Worm (Caenorhabditis elegans) whole organism, midembryonic: ENCODE measurements around the gene cdgs-1.

ENCODE experiments used
- T22C8.4 ChIP-seq: fragments of 200-800 bp; sonication (Bioruptor generic); IDR thresholded peaks from 2 replicates; pipeline ENCODE4 v1.3.6; 2022; ENCODE audit warnings: missing genetic modification characterization, missing compliant biosample characterization
- cog-1 ChIP-seq: sonication (generic microtip); optimal IDR thresholded peaks from 2 replicates; lab custom pipeline; 2016; ENCODE audit warnings: missing genetic modification characterization, missing compliant biosample characterization
- flt-1 ChIP-seq: fragments of 200-800 bp; sonication (Bioruptor generic); IDR thresholded peaks from 2 replicates; pipeline ENCODE4 v1.3.6; 2022; ENCODE audit warnings: missing genetic modification characterization, missing compliant biosample characterization
- klf-2 ChIP-seq: fragments of 200-800 bp; sonication (Bioruptor generic); conservative IDR thresholded peaks from 2 replicates; pipeline ENCODE4 v1.3.6; 2022; ENCODE audit warnings: missing genetic modification reagents, missing genetic modification characterization, missing compliant biosample characterization
- med-1 ChIP-seq: sonication (generic microtip); optimal IDR thresholded peaks from 2 replicates; lab custom pipeline; 2017; ENCODE audit warnings: missing genetic modification characterization, mild to moderate bottlenecking, missing compliant biosample characterization, antibody characterized with exemption, missing genetic modification reagents; ENCODE audit not compliant: insufficient read depth
- ref-1 ChIP-seq: fragments of 200-800 bp; sonication (Bioruptor generic); conservative IDR thresholded peaks from 2 replicates; pipeline ENCODE4 v1.3.6; 2022; ENCODE audit warnings: missing genetic modification reagents, missing genetic modification characterization, missing compliant biosample characterization
- tab-1 ChIP-seq: fragments of 200-800 bp; sonication (Bioruptor generic); IDR thresholded peaks from 2 replicates; pipeline ENCODE4 v1.3.6; 2022; ENCODE audit warnings: missing genetic modification characterization, missing compliant biosample characterization
- ztf-23 ChIP-seq: fragments of 200-800 bp; sonication (Bioruptor generic); IDR thresholded peaks from 2 replicates; pipeline ENCODE4 v1.3.6; 2022; ENCODE audit warnings: missing genetic modification reagents, missing genetic modification characterization, missing compliant biosample characterization
- ztf-29 ChIP-seq: fragments of 200-800 bp; sonication (Bioruptor generic); IDR thresholded peaks from 2 replicates; pipeline ENCODE4 v1.3.6; 2022; ENCODE audit warnings: missing genetic modification reagents, missing genetic modification characterization, missing compliant biosample characterization

DNA sequence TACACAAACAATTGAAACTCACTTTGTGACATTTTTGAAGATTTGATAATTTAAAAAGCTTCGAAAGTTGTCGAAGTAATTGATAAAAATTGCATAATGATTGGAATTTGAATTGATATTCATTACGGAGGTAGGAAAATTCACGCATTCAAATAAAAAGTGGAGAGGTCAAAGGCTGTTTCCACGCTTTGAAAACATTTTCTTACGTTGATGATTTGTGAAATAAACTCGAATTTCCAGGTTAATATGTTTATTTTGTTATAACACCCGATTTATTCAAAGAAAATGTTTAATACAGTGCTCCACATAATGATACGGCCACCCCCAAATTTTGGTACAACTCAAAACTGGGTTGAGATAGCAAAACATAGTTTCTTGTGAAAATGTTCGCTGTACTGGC lies 12.3 kb downstream of the cdgs-1 start, which contains the start of gene C33H5.16:
- TF ChIP-seq cog-1 (tag; lab: Kevin White, UChicago) (no peak), flt-1 (no peak), ztf-23 (GFP tag; lab: Robert Waterston, UW) (no peak), ztf-29 (no peak), ref-1 (GFP tag; lab: Robert Waterston, UW) (no peak), med-1 (GFP tag; lab: Kevin White, UChicago) (no peak), klf-2 (GFP tag; lab: Robert Waterston, UW) (no peak), tab-1 (no peak), T22C8.4 (GFP tag; lab: Robert Waterston, UW) (no peak)
